Worm (Caenorhabditis elegans) whole organism, midembryonic: ENCODE results near the gene ZK688.4.

Experiments
- T22C8.4 ChIP-seq: fragments of 200-800 bp; sonication (Bioruptor generic); IDR thresholded peaks from 2 replicates; pipeline ENCODE4 v1.3.6; 2022; ENCODE audit warnings: missing genetic modification characterization, missing compliant biosample characterization
- cog-1 ChIP-seq: sonication (generic microtip); optimal IDR thresholded peaks from 2 replicates; lab custom pipeline; 2016; ENCODE audit warnings: missing genetic modification characterization, missing compliant biosample characterization
- flt-1 ChIP-seq: fragments of 200-800 bp; sonication (Bioruptor generic); IDR thresholded peaks from 2 replicates; pipeline ENCODE4 v1.3.6; 2022; ENCODE audit warnings: missing genetic modification characterization, missing compliant biosample characterization
- klf-2 ChIP-seq: fragments of 200-800 bp; sonication (Bioruptor generic); conservative IDR thresholded peaks from 2 replicates; pipeline ENCODE4 v1.3.6; 2022; ENCODE audit warnings: missing genetic modification reagents, missing genetic modification characterization, missing compliant biosample characterization
- med-1 ChIP-seq: sonication (generic microtip); optimal IDR thresholded peaks from 2 replicates; lab custom pipeline; 2017; ENCODE audit warnings: missing genetic modification characterization, mild to moderate bottlenecking, missing compliant biosample characterization, antibody characterized with exemption, missing genetic modification reagents; ENCODE audit not compliant: insufficient read depth
- ref-1 ChIP-seq: fragments of 200-800 bp; sonication (Bioruptor generic); conservative IDR thresholded peaks from 2 replicates; pipeline ENCODE4 v1.3.6; 2022; ENCODE audit warnings: missing genetic modification reagents, missing genetic modification characterization, missing compliant biosample characterization
- tab-1 ChIP-seq: fragments of 200-800 bp; sonication (Bioruptor generic); IDR thresholded peaks from 2 replicates; pipeline ENCODE4 v1.3.6; 2022; ENCODE audit warnings: missing genetic modification characterization, missing compliant biosample characterization
- ztf-23 ChIP-seq: fragments of 200-800 bp; sonication (Bioruptor generic); IDR thresholded peaks from 2 replicates; pipeline ENCODE4 v1.3.6; 2022; ENCODE audit warnings: missing genetic modification reagents, missing genetic modification characterization, missing compliant biosample characterization
- ztf-29 ChIP-seq: fragments of 200-800 bp; sonication (Bioruptor generic); IDR thresholded peaks from 2 replicates; pipeline ENCODE4 v1.3.6; 2022; ENCODE audit warnings: missing genetic modification reagents, missing genetic modification characterization, missing compliant biosample characterization

The ZK688.4 gene

DNA sequence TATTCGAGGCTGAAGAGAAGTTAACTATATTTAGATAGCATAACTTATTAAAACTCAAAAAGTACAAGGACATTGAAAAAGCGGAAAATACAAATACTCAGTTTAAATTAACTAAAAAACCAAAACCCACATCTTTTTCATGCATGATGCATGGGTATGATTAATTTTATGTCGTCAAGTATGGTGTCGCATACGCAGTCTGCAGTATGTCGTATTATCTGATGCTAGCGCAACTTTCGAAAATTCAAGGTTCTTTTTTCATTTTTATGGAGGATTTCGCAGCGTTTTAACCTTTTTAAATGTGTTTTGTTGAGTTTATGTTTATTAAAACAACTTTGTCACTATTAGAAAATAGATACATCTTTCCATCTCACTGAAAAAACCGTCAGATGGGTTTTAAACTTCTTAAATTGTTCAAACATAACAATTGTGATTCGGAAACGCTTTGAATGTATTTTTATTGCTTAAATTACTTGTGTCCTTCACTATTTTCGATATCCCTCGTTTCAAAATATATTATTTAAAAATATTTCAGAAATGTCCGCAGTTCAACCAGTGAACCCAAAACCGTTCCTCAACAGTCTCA is 33.2 kb upstream of the ZK688.4 start, which contains the start of gene snr-5:
Gene snr-5 (plus strand): TSS at position 536 of the 586 bp plus-strand sequence.
- no peak for TF ChIP-seq flt-1 (GFP tag; lab: Robert Waterston, UW)
- no peak for TF ChIP-seq T22C8.4
- no peak for TF ChIP-seq klf-2
- TF ChIP-seq ztf-29 (GFP tag; lab: Robert Waterston, UW): no peak
- TF ChIP-seq med-1 (GFP tag; lab: Kevin White, UChicago): no peak
- no peak for TF ChIP-seq ref-1 (GFP tag; lab: Robert Waterston, UW)
- TF ChIP-seq cog-1: no peak
- TF ChIP-seq ztf-23 (GFP tag; lab: Robert Waterston, UW): no peak
- no peak for TF ChIP-seq tab-1 (GFP tag; lab: Robert Waterston, UW)

ce11 chrIII:7865238-7865761 is 29.5 kb upstream of the ZK688.4 start, which contains the start of gene slc-17.3:
TSS of gene slc-17.3 (minus strand) at chrIII:7865288.
- TF ChIP-seq flt-1 (GFP tag; lab: Robert Waterston, UW) (no peak), T22C8.4 (no peak), ref-1 (GFP tag; lab: Robert Waterston, UW) (no peak), med-1 (GFP tag; lab: Kevin White, UChicago) (no peak), cog-1 (no peak), tab-1 (GFP tag; lab: Robert Waterston, UW) (no peak), ztf-23 (GFP tag; lab: Robert Waterston, UW) (no peak), klf-2 (no peak), ztf-29 (GFP tag; lab: Robert Waterston, UW) (no peak)

- TF ChIP-seq klf-2 (no peak), ztf-23 (GFP tag; lab: Robert Waterston, UW) (no peak), ref-1 (GFP tag; lab: Robert Waterston, UW) (no peak), med-1 (GFP tag; lab: Kevin White, UChicago) (no peak), tab-1 (GFP tag; lab: Robert Waterston, UW) (no peak), cog-1 (no peak), T22C8.4 (no peak), ztf-29 (GFP tag; lab: Robert Waterston, UW) (no peak), flt-1 (GFP tag; lab: Robert Waterston, UW) (no peak)
Measured at ce11 chrIII:7866189-7866588, 28.6 kb upstream of the ZK688.4 start, which contains the start of gene cup-4. TSS of gene cup-4 (plus strand) at chrIII:7866489.

ce11 chrIII:7872776-7873175 is 22.0 kb upstream of the ZK688.4 start:
- TF ChIP-seq ztf-23 (GFP tag; lab: Robert Waterston, UW) (no peak), ztf-29 (GFP tag; lab: Robert Waterston, UW) (no peak), cog-1 (no peak), med-1 (GFP tag; lab: Kevin White, UChicago) (no peak), klf-2 (no peak), flt-1 (GFP tag; lab: Robert Waterston, UW) (no peak)

ce11 chrIII:7873481-7873880 is 21.3 kb upstream of the ZK688.4 start, which contains the start of gene tyr-1:
TSS of gene tyr-1 (plus strand) at chrIII:7873781.
- TF ChIP-seq ztf-23 (GFP tag; lab: Robert Waterston, UW): no peak
- no peak for TF ChIP-seq T22C8.4
- no peak for TF ChIP-seq flt-1 (GFP tag; lab: Robert Waterston, UW)
- no peak for TF ChIP-seq cog-1
- TF ChIP-seq tab-1 (GFP tag; lab: Robert Waterston, UW): no peak
- no peak for TF ChIP-seq ref-1 (GFP tag; lab: Robert Waterston, UW)
- no peak for TF ChIP-seq klf-2
- no peak for TF ChIP-seq med-1 (GFP tag; lab: Kevin White, UChicago)
- no peak for TF ChIP-seq ztf-29 (GFP tag; lab: Robert Waterston, UW)

- TF ChIP-seq flt-1 (GFP tag; lab: Robert Waterston, UW): no peak
- TF ChIP-seq med-1 (GFP tag; lab: Kevin White, UChicago): no peak
- TF ChIP-seq tab-1 (GFP tag; lab: Robert Waterston, UW): no peak
Measured at ce11 chrIII:7877090-7877489, 17.7 kb upstream of the ZK688.4 start.

ce11 chrIII:7878852-7879329 is 15.9 kb upstream of the ZK688.4 start, which contains the start of gene sup-18:
TSS of gene sup-18 (minus strand) at chrIII:7878902.
- no peak for TF ChIP-seq ztf-29 (GFP tag; lab: Robert Waterston, UW)
- no peak for TF ChIP-seq ztf-23 (GFP tag; lab: Robert Waterston, UW)
- TF ChIP-seq ref-1 (GFP tag; lab: Robert Waterston, UW): no peak
- TF ChIP-seq tab-1 (GFP tag; lab: Robert Waterston, UW): no peak
- TF ChIP-seq med-1 (GFP tag; lab: Kevin White, UChicago): no peak
- no peak for TF ChIP-seq T22C8.4
- TF ChIP-seq klf-2: no peak
- TF ChIP-seq flt-1 (GFP tag; lab: Robert Waterston, UW): no peak
- no peak for TF ChIP-seq cog-1

DNA sequence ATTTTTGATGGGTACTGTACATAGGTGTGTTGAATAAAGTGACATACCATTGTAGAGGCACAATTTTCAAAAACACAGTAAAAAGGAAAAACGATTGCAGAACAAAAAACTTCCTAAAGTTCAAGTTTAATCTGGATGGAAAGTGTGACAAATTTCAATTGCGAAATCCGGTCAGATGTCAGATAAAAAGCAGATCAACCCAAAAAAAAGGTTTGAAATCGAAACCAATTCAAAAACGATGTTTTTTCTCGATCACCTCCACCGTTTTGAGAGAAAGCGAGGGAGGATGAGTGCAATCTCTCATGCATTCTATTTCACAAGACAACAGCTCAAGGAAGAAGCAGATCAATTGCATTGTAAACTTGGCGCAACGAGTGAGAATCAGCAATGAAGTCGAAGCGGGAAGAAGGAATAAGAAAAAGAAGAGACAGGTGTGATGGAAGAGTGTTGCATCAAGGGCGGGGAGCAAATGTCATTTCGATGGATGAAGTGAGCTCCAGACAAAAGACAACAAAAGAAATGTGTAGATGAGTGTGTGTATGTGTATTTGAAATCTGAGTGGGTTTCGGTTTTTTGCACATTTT is 14.6 kb upstream of the ZK688.4 start:
- TF ChIP-seq flt-1 (GFP tag; lab: Robert Waterston, UW) (no peak), T22C8.4 (no peak), med-1 (GFP tag; lab: Kevin White, UChicago) (no peak), ztf-29 (GFP tag; lab: Robert Waterston, UW) (no peak), tab-1 (GFP tag; lab: Robert Waterston, UW) (no peak), ztf-23 (GFP tag; lab: Robert Waterston, UW) (no peak), klf-2 (no peak), ref-1 (GFP tag; lab: Robert Waterston, UW) (no peak)

ce11 chrIII:7882900-7883299 is 11.9 kb upstream of the ZK688.4 start, which contains the start of gene ZK688.9:
TSS of gene ZK688.9 (minus strand) at chrIII:7883000.
- TF ChIP-seq ztf-29 (GFP tag; lab: Robert Waterston, UW): no peak
- TF ChIP-seq klf-2: no peak
- TF ChIP-seq cog-1: no peak
- no peak for TF ChIP-seq tab-1 (GFP tag; lab: Robert Waterston, UW)
- TF ChIP-seq ref-1 (GFP tag; lab: Robert Waterston, UW): no peak
- no peak for TF ChIP-seq ztf-23 (GFP tag; lab: Robert Waterston, UW)
- TF ChIP-seq flt-1 (GFP tag; lab: Robert Waterston, UW): no peak
- TF ChIP-seq med-1 (GFP tag; lab: Kevin White, UChicago): no peak
- no peak for TF ChIP-seq T22C8.4
